Fruit fly (Drosophila melanogaster) whole organism, embryonic: ENCODE results near the gene Lztr1.
A peak's percentile ranks its signal among the peaks of the same experiment; 100 is the strongest.

Source experiments
- CG1024 ChIP-seq: fragments of 200-800 bp; sonication (Bioruptor generic); IDR thresholded peaks from 2 replicates; pipeline ENCODE4 v1.3.6; 2022; ENCODE audit warnings: missing biosample characterization, missing genetic modification characterization
- CG10543 ChIP-seq: fragments of 200-800 bp; sonication (Bioruptor generic); optimal IDR thresholded peaks from 3 replicates; lab custom pipeline; 2017; ENCODE audit warnings: missing biosample characterization, mild to moderate bottlenecking, missing genetic modification characterization, moderate library complexity
- CG10565 ChIP-seq: fragments of 200-800 bp; sonication (Bioruptor generic); optimal IDR thresholded peaks from 3 replicates; lab custom pipeline; 2016; ENCODE audit warnings: missing biosample characterization, mild to moderate bottlenecking, missing genetic modification characterization
- CG12155 ChIP-seq: fragments of 200-800 bp; sonication (Bioruptor generic); optimal IDR thresholded peaks from 3 replicates; lab custom pipeline; 2016; ENCODE audit warnings: missing biosample characterization, missing genetic modification characterization
- CG14050 ChIP-seq: fragments of 200-800 bp; sonication (Bioruptor generic); IDR thresholded peaks from 3 replicates; pipeline ENCODE4 v1.3.6; 2022; ENCODE audit warnings: missing biosample characterization, missing genetic modification characterization
- CG1792 ChIP-seq: fragments of 200-800 bp; sonication (Bioruptor generic); optimal IDR thresholded peaks from 2 replicates; lab custom pipeline; 2016; ENCODE audit warnings: missing biosample characterization, missing genetic modification characterization
- CG18262 ChIP-seq: fragments of 200-800 bp; optimal IDR thresholded peaks from 3 replicates; lab custom pipeline; 2019; ENCODE audit warnings: missing biosample characterization, mild to moderate bottlenecking, missing genetic modification characterization, moderate library complexity
- CG18599 ChIP-seq: fragments of 200-800 bp; sonication (Bioruptor generic); optimal IDR thresholded peaks from 3 replicates; lab custom pipeline; 2017; ENCODE audit warnings: missing biosample characterization, missing genetic modification characterization, mild to moderate bottlenecking, moderate library complexity, missing genetic modification reagents
- CG2678 ChIP-seq: fragments of 200-800 bp; sonication (Bioruptor generic); optimal IDR thresholded peaks from 3 replicates; lab custom pipeline; 2019; ENCODE audit warnings: missing biosample characterization, mild to moderate bottlenecking, missing genetic modification characterization, moderate library complexity
- CG6683 ChIP-seq: fragments of 200-800 bp; sonication (Bioruptor generic); optimal IDR thresholded peaks from 2 replicates; lab custom pipeline; 2017; ENCODE audit warnings: missing biosample characterization, mild to moderate bottlenecking, missing genetic modification characterization, missing genetic modification reagents
- CG6765 ChIP-seq: fragments of 200-800 bp; sonication (Bioruptor generic); optimal IDR thresholded peaks from 3 replicates; lab custom pipeline; 2017; ENCODE audit warnings: missing biosample characterization, mild to moderate bottlenecking, missing genetic modification characterization
- CG6854 ChIP-seq: fragments of 200-800 bp; sonication (Bioruptor generic); optimal IDR thresholded peaks from 3 replicates; lab custom pipeline; 2017; ENCODE audit warnings: missing biosample characterization, mild to moderate bottlenecking, missing genetic modification characterization
- CG7928 ChIP-seq: fragments of 200-800 bp; sonication (Bioruptor generic); optimal IDR thresholded peaks from 2 replicates; lab custom pipeline; 2017; ENCODE audit warnings: missing biosample characterization, mild to moderate bottlenecking, missing genetic modification characterization
- CG8924 ChIP-seq: fragments of 200-800 bp; optimal IDR thresholded peaks from 3 replicates; lab custom pipeline; 2019; ENCODE audit warnings: missing biosample characterization, mild to moderate bottlenecking, missing genetic modification characterization, moderate library complexity
- CG9876 ChIP-seq: fragments of 200-800 bp; sonication (Bioruptor generic); optimal IDR thresholded peaks from 2 replicates; lab custom pipeline; 2016; ENCODE audit warnings: missing biosample characterization, missing genetic modification characterization
- CG9932 ChIP-seq: fragments of 200-800 bp; sonication (Bioruptor generic); IDR thresholded peaks from 2 replicates; pipeline ENCODE4 v1.3.6; 2022; ENCODE audit warnings: missing biosample characterization, missing genetic modification characterization
- D19A ChIP-seq: fragments of 200-800 bp; optimal IDR thresholded peaks from 3 replicates; lab custom pipeline; 2019; ENCODE audit warnings: missing biosample characterization, mild to moderate bottlenecking, missing genetic modification characterization, moderate library complexity
- Dip2 ChIP-seq: fragments of 200-800 bp; sonication (Bioruptor generic); IDR thresholded peaks from 2 replicates; pipeline ENCODE4 v1.3.6; 2022; ENCODE audit warnings: missing biosample characterization, missing genetic modification characterization
- Doc3 ChIP-seq: fragments of 200-800 bp; sonication (Bioruptor generic); IDR thresholded peaks from 3 replicates; pipeline ENCODE4 v1.3.6; 2022; ENCODE audit warnings: missing biosample characterization, missing genetic modification characterization; ENCODE audit not compliant: partially characterized antibody
- ERR ChIP-seq: fragments of 200-800 bp; sonication (Bioruptor generic); optimal IDR thresholded peaks from 2 replicates; lab custom pipeline; 2016; ENCODE audit warnings: missing biosample characterization, missing genetic modification characterization
- Eip74EF ChIP-seq, 2 experiments: fragments of 200-800 bp in 1 of 2; fragments of >200 bp in 1 of 2; sonication (Bioruptor generic) in 1 of 2; optimal IDR thresholded peaks; 2 replicates each; lab custom pipeline; 2017 to 2019; ENCODE audit warnings: missing biosample characterization in 2 of 2, missing genetic modification characterization in 2 of 2, mild to moderate bottlenecking in 1 of 2, moderate library complexity in 1 of 2
- Elba2 ChIP-seq: fragments of 200-800 bp; sonication (Bioruptor generic); optimal IDR thresholded peaks from 3 replicates; lab custom pipeline; 2016; ENCODE audit warnings: missing biosample characterization, missing genetic modification characterization
- Fer3 ChIP-seq: fragments of 200-800 bp; sonication (Bioruptor generic); optimal IDR thresholded peaks from 2 replicates; lab custom pipeline; 2018; ENCODE audit warnings: missing biosample characterization, mild to moderate bottlenecking, missing genetic modification characterization, moderate library complexity
- GATAe ChIP-seq: fragments of 200-800 bp; sonication (Bioruptor generic); conservative IDR thresholded peaks from 2 replicates; pipeline ENCODE4 v1.3.6; 2022; ENCODE audit warnings: missing biosample characterization, missing genetic modification characterization
- Hey ChIP-seq: fragments of 200-800 bp; sonication (Bioruptor generic); optimal IDR thresholded peaks from 3 replicates; lab custom pipeline; 2018; ENCODE audit warnings: missing biosample characterization, mild to moderate bottlenecking, missing genetic modification characterization
- Med ChIP-seq: fragments of 200-800 bp; sonication (Bioruptor generic); peaks from one replicate; lab custom pipeline; 2016; ENCODE audit warnings: missing biosample characterization, missing genetic modification characterization, mild to moderate bottlenecking, inconsistent platforms, moderate library complexity
- Mrtf ChIP-seq: fragments of 200-800 bp; sonication (Bioruptor generic); IDR thresholded peaks from 3 replicates; pipeline ENCODE4 v1.3.6; 2022; ENCODE audit warnings: missing biosample characterization, missing genetic modification characterization
- Neu2 ChIP-seq: fragments of 200-800 bp; sonication (Bioruptor generic); optimal IDR thresholded peaks from 3 replicates; lab custom pipeline; 2016; ENCODE audit warnings: missing biosample characterization, missing genetic modification characterization, borderline replicate concordance
- Poxn ChIP-seq: fragments of 200-800 bp; sonication (Bioruptor generic); IDR thresholded peaks from 2 replicates; pipeline ENCODE4 v1.3.6; 2022; ENCODE audit warnings: missing biosample characterization, missing genetic modification characterization
- Ravus ChIP-seq: fragments of 200-800 bp; sonication (Bioruptor generic); IDR thresholded peaks from 2 replicates; pipeline ENCODE4 v1.3.6; 2022; ENCODE audit warnings: missing biosample characterization, missing genetic modification characterization
- Sry-δ ChIP-seq: fragments of 200-800 bp; sonication (Bioruptor generic); optimal IDR thresholded peaks from 2 replicates; lab custom pipeline; 2016; ENCODE audit warnings: missing biosample characterization, missing genetic modification characterization
- ash1 ChIP-seq: fragments of 200-800 bp; sonication (Bioruptor generic); optimal IDR thresholded peaks from 2 replicates; lab custom pipeline; 2018; ENCODE audit warnings: missing biosample characterization, mild to moderate bottlenecking, missing genetic modification characterization
- ato ChIP-seq: fragments of 200-800 bp; sonication (Bioruptor generic); IDR thresholded peaks from 2 replicates; pipeline ENCODE4 v1.3.6; 2022; ENCODE audit warnings: missing biosample characterization, missing genetic modification characterization; ENCODE audit not compliant: partially characterized antibody
- cato ChIP-seq: fragments of 200-800 bp; sonication (Bioruptor generic); optimal IDR thresholded peaks from 2 replicates; lab custom pipeline; 2016; ENCODE audit warnings: missing biosample characterization, missing genetic modification characterization, borderline replicate concordance
- corto ChIP-seq: fragments of 200-800 bp; sonication (Bioruptor generic); optimal IDR thresholded peaks from 2 replicates; lab custom pipeline; 2016; ENCODE audit warnings: missing biosample characterization, mild to moderate bottlenecking, missing genetic modification characterization, moderate library complexity
- croc ChIP-seq: fragments of 200-800 bp; sonication (Bioruptor generic); conservative IDR thresholded peaks from 3 replicates; pipeline ENCODE4 v1.3.6; 2022; ENCODE audit warnings: missing biosample characterization, missing genetic modification characterization
- crp ChIP-seq, 2 experiments: fragments of 200-800 bp; sonication (Bioruptor generic); optimal IDR thresholded peaks; 2 replicates in 1 of 2; 3 replicates in 1 of 2; lab custom pipeline; 2017; ENCODE audit warnings: missing biosample characterization in 2 of 2, missing genetic modification characterization in 2 of 2, mild to moderate bottlenecking in 1 of 2, moderate library complexity in 1 of 2
- cwo ChIP-seq: fragments of 200-800 bp; sonication (Bioruptor generic); optimal IDR thresholded peaks from 3 replicates; lab custom pipeline; 2017; ENCODE audit warnings: missing biosample characterization, missing genetic modification characterization, mild to moderate bottlenecking, moderate library complexity, missing genetic modification reagents
- dati ChIP-seq: fragments of 200-800 bp; sonication (Bioruptor generic); IDR thresholded peaks from 2 replicates; pipeline ENCODE4 v1.3.6; 2022; ENCODE audit warnings: missing biosample characterization, missing genetic modification characterization
- exex ChIP-seq: fragments of 200-800 bp; sonication (Bioruptor generic); optimal IDR thresholded peaks from 4 replicates; lab custom pipeline; 2018; ENCODE audit warnings: missing biosample characterization, mild to moderate bottlenecking, missing genetic modification characterization, moderate library complexity
- fru ChIP-seq: fragments of >200 bp; optimal IDR thresholded peaks from 2 replicates; lab custom pipeline; 2017
- ind ChIP-seq: fragments of 200-800 bp; sonication (Bioruptor generic); optimal IDR thresholded peaks from 3 replicates; lab custom pipeline; 2016; ENCODE audit warnings: missing biosample characterization, missing genetic modification characterization
- insv ChIP-seq, 2 experiments: fragments of 200-800 bp; sonication (Bioruptor generic); optimal IDR thresholded peaks; 3 replicates each; lab custom pipeline; 2016 to 2018; ENCODE audit warnings: missing biosample characterization in 2 of 2, missing genetic modification characterization in 2 of 2
- lmd ChIP-seq: fragments of 200-800 bp; sonication (Bioruptor generic); IDR thresholded peaks from 2 replicates; pipeline ENCODE4 v1.3.6; 2022; ENCODE audit warnings: missing biosample characterization, missing genetic modification characterization
- run ChIP-seq: fragments of 200-800 bp; sonication (Bioruptor generic); optimal IDR thresholded peaks from 3 replicates; lab custom pipeline; 2018; ENCODE audit warnings: missing biosample characterization, mild to moderate bottlenecking, missing genetic modification characterization
- sd ChIP-seq: fragments of 200-800 bp; sonication (Bioruptor generic); optimal IDR thresholded peaks from 3 replicates; lab custom pipeline; 2018; ENCODE audit warnings: missing biosample characterization, mild to moderate bottlenecking, missing genetic modification characterization, moderate library complexity
- slbo ChIP-seq: fragments of 200-800 bp; sonication (Bioruptor generic); IDR thresholded peaks from 2 replicates; pipeline ENCODE4 v1.3.6; 2022; ENCODE audit warnings: missing biosample characterization, missing genetic modification characterization
- sug ChIP-seq: fragments of 200-800 bp; optimal IDR thresholded peaks from 2 replicates; lab custom pipeline; 2019; ENCODE audit warnings: missing biosample characterization, mild to moderate bottlenecking, missing genetic modification characterization, moderate library complexity
- z ChIP-seq: fragments of 200-800 bp; sonication (Bioruptor generic); IDR thresholded peaks from 3 replicates; pipeline ENCODE4 v1.3.6; 2022; ENCODE audit warnings: missing biosample characterization, missing genetic modification characterization

The Lztr1 gene

dm6 chrX:932166-932565 lies 4.8 kb upstream of the Lztr1 start, which contains the start of the genes CG32815 and CG3706:
TSS of gene CG32815 (plus strand) at chrX:932466.
TSS of gene CG3706 (minus strand) at chrX:932475.
- TF ChIP-seq CG6854 (GFP tag; lab: Kevin White, UChicago) (no peak), CG6765 (GFP tag; lab: Kevin White, UChicago) (no peak), corto (GFP tag; lab: Kevin White, UChicago) (no peak), CG18262 (tag; lab: Kevin White, UChicago) (no peak), CG9932 (GFP tag; lab: Robert Waterston, UW) (no peak), Elba2 (no peak), insv (GFP tag; optimal IDR thresholded peaks at IDR 0.05; lab: Kevin White, UChicago) (no peak), run (tag; lab: Kevin White, UChicago) (no peak), croc (no peak), ind (GFP tag; lab: Kevin White, UChicago) (no peak), lmd (GFP tag; lab: Robert Waterston, UW) (no peak), Poxn (GFP tag; lab: Robert Waterston, UW) (no peak), dati (no peak), crp (GFP tag; optimal IDR thresholded peaks at IDR 0.05; lab: Kevin White, UChicago) (no peak), CG14050 (GFP tag; lab: Robert Waterston, UW) (no peak), Ravus (GFP tag; lab: Robert Waterston, UW) (no peak)
- TF ChIP-seq, all 482 proteins: peak for 0

dm6 chrX:930048-930800 lies 2.8 kb upstream of the Lztr1 start, which contains the start of gene CG3708:
TSS of gene CG3708 (minus strand) at chrX:930098.
- TF ChIP-seq ERR (GFP tag; lab: Kevin White, UChicago) (no peak), sug (peak; percentile 90), Hey (tag; lab: Kevin White, UChicago) (peak; percentile 29), exex (tag; lab: Kevin White, UChicago) (peak; percentile 66), CG12155 (GFP tag; lab: Kevin White, UChicago) (no peak), Neu2 (GFP tag; lab: Kevin White, UChicago) (no peak), ato (GFP tag; lab: Robert Waterston, UW) (no peak), cato (no peak), sd (tag; lab: Kevin White, UChicago) (peak; percentile 88), Mrtf (GFP tag; lab: Robert Waterston, UW) (no peak), CG1024 (GFP tag; lab: Robert Waterston, UW) (no peak), ash1 (GFP tag; lab: Kevin White, UChicago) (no peak), Eip74EF (GFP tag; optimal IDR thresholded peaks at IDR 0.05; lab: Kevin White, UChicago) (no peak), CG7928 (GFP tag; lab: Kevin White, UChicago) (no peak), cwo (GFP tag; lab: Kevin White, UChicago) (no peak), Fer3 (tag; lab: Kevin White, UChicago) (no peak), Dip2 (no peak), Doc3 (no peak), CG10543 (GFP tag; lab: Kevin White, UChicago) (peak; percentile 18), CG8924 (tag; lab: Kevin White, UChicago) (no peak), CG1792 (GFP tag; lab: Kevin White, UChicago) (no peak), CG18599 (GFP tag; lab: Kevin White, UChicago) (no peak), CG2678 (tag; lab: Kevin White, UChicago) (no peak), D19A (no peak), GATAe (0 out of 2 replicates have a peak, but pooled peaks have one; percentile 52), Med (GFP tag; lab: Kevin White, UChicago) (peak; percentile 7), z (no peak), CG6683 (GFP tag; lab: Kevin White, UChicago) (no peak), CG9876 (no peak), fru (lab: Kevin White, UChicago) (no peak), Sry-δ (GFP tag; lab: Kevin White, UChicago) (no peak), CG10565 (GFP tag; lab: Kevin White, UChicago) (no peak), slbo (GFP tag; lab: Robert Waterston, UW) (no peak)
